Fruit fly (Drosophila melanogaster): ENCODE results near the gene kz.

kz gene

DNA sequence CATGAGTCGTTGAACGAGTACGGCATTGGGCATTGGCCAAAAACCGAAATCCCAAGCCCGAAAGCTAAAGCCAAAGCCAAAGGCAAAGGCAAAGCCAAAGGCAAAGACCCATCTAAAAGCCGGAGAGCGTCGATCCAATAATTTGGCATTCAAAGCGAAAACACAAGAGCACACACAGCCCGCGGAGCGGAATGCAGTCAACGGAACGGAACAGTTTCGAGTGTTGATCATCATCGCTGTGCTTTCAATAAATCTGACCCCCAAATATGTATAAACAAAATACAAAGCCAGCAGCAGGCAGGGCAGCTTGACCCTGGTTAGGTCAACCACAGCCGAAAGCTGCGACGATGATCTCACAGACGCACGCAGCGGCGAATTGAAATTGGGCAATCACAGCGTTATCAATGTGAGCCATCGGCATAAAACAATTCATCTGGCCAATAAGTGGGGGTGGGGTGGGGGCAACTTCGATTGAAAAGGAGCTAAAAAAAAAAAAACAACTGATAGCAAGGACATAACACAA, 37.0 kb upstream of the kz start:
- peak; percentile 80 for TF ChIP-seq svp (GFP tag)
- no peak for TF ChIP-seq fd59A (GFP tag; optimal IDR thresholded peaks at IDR 0.05)
- TF ChIP-seq Hr39 (GFP tag; optimal IDR thresholded peaks at IDR 0.05), result no peak
- no peak for TF ChIP-seq Met (GFP tag; optimal IDR thresholded peaks at IDR 0.05)

DNA sequence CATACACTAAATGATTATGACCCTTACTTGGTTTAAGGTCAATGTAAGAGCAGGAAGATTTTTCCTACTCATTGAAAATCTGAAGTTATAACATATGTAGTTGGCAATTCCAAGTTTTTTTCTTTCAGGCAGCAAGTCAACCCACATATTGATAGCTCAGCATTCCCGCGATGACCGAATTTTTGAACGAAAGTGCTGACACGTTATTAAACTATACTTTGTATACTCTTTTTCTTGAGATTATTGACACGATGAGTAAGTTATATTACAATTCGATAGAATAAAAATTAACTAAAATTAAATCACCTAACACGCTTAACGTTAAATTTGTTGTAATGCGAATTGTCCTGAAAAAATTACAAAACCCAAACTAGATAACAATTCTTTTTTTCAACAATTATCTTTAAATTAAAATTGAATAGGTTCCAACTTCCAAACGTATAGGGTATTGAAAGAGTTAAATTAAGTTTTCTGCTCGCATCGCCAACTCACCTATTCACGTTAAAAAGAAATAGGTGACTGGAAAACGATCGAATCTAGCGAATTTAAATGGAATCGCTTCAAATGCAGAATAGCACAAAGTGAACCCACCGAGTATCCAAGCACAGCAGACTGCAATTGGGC, 33.5 kb upstream of the kz start, which contains the start of gene Vml:
Gene Vml, plus strand, starts transcription at position 574 of the 624 bp plus-strand sequence.
- TF ChIP-seq cyc (GFP tag; optimal IDR thresholded peaks at IDR 0.05) (no peak), CG31627 (GFP tag; optimal IDR thresholded peaks at IDR 0.05) (no peak), CG6808 (GFP tag; optimal IDR thresholded peaks at IDR 0.05) (no peak), lz (GFP tag; optimal IDR thresholded peaks at IDR 0.05) (no peak), CG6792 (GFP tag; optimal IDR thresholded peaks at IDR 0.05) (no peak), fd59A (GFP tag; optimal IDR thresholded peaks at IDR 0.05) (no peak), CG6854 (GFP tag; optimal IDR thresholded peaks at IDR 0.05) (no peak), CG11762 (GFP tag; optimal IDR thresholded peaks at IDR 0.05; ENCODE audit: insufficient read depth) (no peak), Eip78C (GFP tag) (no peak)

DNA sequence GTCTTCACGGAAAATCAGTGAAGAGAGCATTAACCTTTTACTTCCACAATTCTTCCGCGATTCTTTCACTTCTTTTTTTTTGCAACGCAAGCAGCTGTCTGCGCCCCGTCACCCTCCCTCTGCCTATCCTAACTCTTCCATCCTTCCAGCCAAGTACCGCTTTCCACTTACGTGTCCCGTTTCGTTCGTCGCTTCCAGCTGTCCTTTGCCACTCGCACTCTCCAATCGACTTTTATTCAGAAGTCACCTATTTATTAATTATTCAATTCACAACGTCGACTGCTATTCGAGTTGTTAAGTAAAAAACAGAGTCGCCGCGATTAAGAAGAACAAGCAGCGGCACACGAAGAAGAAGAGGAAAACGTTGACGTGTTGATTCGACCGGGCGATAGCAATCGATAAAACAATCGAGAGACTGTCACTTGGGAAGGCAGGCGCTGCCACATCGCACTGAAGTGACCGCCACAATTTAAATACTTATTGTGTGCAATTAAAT, 32.9 kb upstream of the kz start, which contains the start of gene Grp170:
Gene Grp170, minus strand, starts transcription at position 365 of the 496 bp plus-strand sequence.
- TF ChIP-seq Eip78C (GFP tag) (peak; percentile 54), achi (GFP tag; optimal IDR thresholded peaks at IDR 0.05) (peak; percentile 99), CG6808 (GFP tag; optimal IDR thresholded peaks at IDR 0.05) (peak; percentile 13), CG8632 (GFP tag; optimal IDR thresholded peaks at IDR 0.05) (no peak), CG31627 (GFP tag; optimal IDR thresholded peaks at IDR 0.05) (no peak), CG6854 (GFP tag; optimal IDR thresholded peaks at IDR 0.05) (peak; percentile 16), ss (GFP tag; optimal IDR thresholded peaks at IDR 0.05) (peak in 1 of 2 experiments; percentile 46), Blimp-1 (GFP tag; optimal IDR thresholded peaks at IDR 0.05) (no peak), CG34406 (GFP tag; optimal IDR thresholded peaks at IDR 0.05) (no peak), Sox14 (GFP tag; optimal IDR thresholded peaks at IDR 0.05) (peak; percentile 0), vri (GFP tag; optimal IDR thresholded peaks at IDR 0.05) (no peak), fkh (GFP tag; optimal IDR thresholded peaks at IDR 0.05) (peak; percentile 14), CG8319 (GFP tag; optimal IDR thresholded peaks at IDR 0.05) (no peak), eg (GFP tag; IDR thresholded peaks at IDR 0.05) (no peak), dsx (GFP tag; optimal IDR thresholded peaks at IDR 0.05; ENCODE audit: poor library complexity, severe bottlenecking) (peak; percentile 16)

DNA sequence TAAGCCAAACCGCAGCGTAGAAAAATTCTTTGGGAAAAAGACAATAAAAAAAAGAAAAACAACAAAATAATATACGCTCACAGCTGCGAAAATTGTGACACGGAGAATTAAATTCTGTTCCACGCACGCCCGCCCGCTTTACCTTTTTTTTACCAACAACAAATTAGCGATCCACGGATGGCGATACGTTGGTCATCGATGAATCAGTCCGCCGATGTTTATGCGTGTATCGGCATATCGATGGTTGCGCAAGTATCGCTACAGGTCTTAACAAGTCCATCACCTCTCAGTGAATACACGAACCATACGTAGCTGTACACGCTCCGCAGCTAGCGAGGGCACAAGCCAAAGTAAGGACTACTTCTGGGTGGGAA, 28.7 kb upstream of the kz start, which contains the start of gene CG2924:
Gene CG2924, minus strand, starts transcription at position 205 of the 374 bp plus-strand sequence.
- TF ChIP-seq fd85E (GFP tag; optimal IDR thresholded peaks at IDR 0.05) (no peak), CG3032 (tag; optimal IDR thresholded peaks at IDR 0.05) (peak; percentile 11), Eip78C (GFP tag) (peak; percentile 68), cyc (GFP tag; optimal IDR thresholded peaks at IDR 0.05) (peak; percentile 56), salr (GFP tag; optimal IDR thresholded peaks at IDR 0.05) (no peak), CG34406 (GFP tag; optimal IDR thresholded peaks at IDR 0.05) (no peak), CG8319 (GFP tag; optimal IDR thresholded peaks at IDR 0.05) (no peak), Blimp-1 (GFP tag; optimal IDR thresholded peaks at IDR 0.05) (no peak), CG9139 (GFP tag; optimal IDR thresholded peaks at IDR 0.05) (no peak), CG6163 (GFP tag; IDR thresholded peaks at IDR 0.05) (peak; percentile 21; the same call in 1 of the 3 replicates), CG3919 (GFP tag; optimal IDR thresholded peaks at IDR 0.05) (peak; percentile 33), fd59A (GFP tag; optimal IDR thresholded peaks at IDR 0.05) (no peak), spab (GFP tag; optimal IDR thresholded peaks at IDR 0.05) (no peak), Ets96B (tag; optimal IDR thresholded peaks at IDR 0.05) (no peak), Eip75B (GFP tag; optimal IDR thresholded peaks at IDR 0.05) (no peak), Gug (GFP tag; IDR thresholded peaks at IDR 0.05) (no peak), CG11762 (GFP tag; optimal IDR thresholded peaks at IDR 0.05; ENCODE audit: insufficient read depth) (no peak), CG31627 (GFP tag; optimal IDR thresholded peaks at IDR 0.05) (peak; percentile 57), Eip93F (GFP tag; optimal IDR thresholded peaks at IDR 0.05) (no peak), Met (GFP tag; optimal IDR thresholded peaks at IDR 0.05) (no peak), Smox (GFP tag; optimal IDR thresholded peaks at IDR 0.05) (no peak), CG6792 (GFP tag; optimal IDR thresholded peaks at IDR 0.05) (no peak), Hr4 (GFP tag; optimal IDR thresholded peaks at IDR 0.05) (no peak), svp (GFP tag) (peak; percentile 50), acj6 (GFP tag; optimal IDR thresholded peaks at IDR 0.05) (no peak), Ets21C (GFP tag; optimal IDR thresholded peaks at IDR 0.05) (peak; percentile 26), CG1621 (tag; optimal IDR thresholded peaks at IDR 0.05) (peak; percentile 96), CG8632 (GFP tag; optimal IDR thresholded peaks at IDR 0.05) (no peak), Sox102F (GFP tag; optimal IDR thresholded peaks at IDR 0.05) (no peak), fkh (GFP tag; optimal IDR thresholded peaks at IDR 0.05) (no peak), Hr38 (GFP tag; optimal IDR thresholded peaks at IDR 0.05) (no peak), lz (GFP tag; optimal IDR thresholded peaks at IDR 0.05) (peak; percentile 41), vri (GFP tag; optimal IDR thresholded peaks at IDR 0.05) (no peak)
